Worm (Caenorhabditis elegans) whole organism, young adult: ENCODE results near the gene ncx-2.
A peak's percentile ranks its signal among the peaks of the same experiment; 100 is the strongest.

Experiments
- B0336.3 ChIP-seq: fragments of 200-800 bp; sonication (Bioruptor generic); IDR thresholded peaks from 2 replicates; pipeline ENCODE4 v1.3.6; 2022; ENCODE audit warnings: missing genetic modification characterization, missing compliant biosample characterization
- D2030.7 ChIP-seq: fragments of 200-800 bp; sonication (Bioruptor generic); IDR thresholded peaks from 2 replicates; pipeline ENCODE4 v1.3.6; 2022; ENCODE audit warnings: missing genetic modification reagents, missing genetic modification characterization, missing compliant biosample characterization
- F23B12.7 ChIP-seq: sonication (generic microtip); optimal IDR thresholded peaks from 2 replicates; lab custom pipeline; 2017; ENCODE audit warnings: missing genetic modification characterization, mild to moderate bottlenecking, missing compliant biosample characterization, antibody characterized with exemption, moderate library complexity; ENCODE audit not compliant: insufficient read depth
- F33H1.4 ChIP-seq: fragments of 200-800 bp; sonication (Bioruptor generic); IDR thresholded peaks from 2 replicates; pipeline ENCODE4 v1.3.6; 2022; ENCODE audit warnings: missing genetic modification reagents, missing genetic modification characterization, missing compliant biosample characterization
- F37B4.10 ChIP-seq: fragments of 200-800 bp; sonication (Bioruptor generic); IDR thresholded peaks from 2 replicates; pipeline ENCODE4 v1.3.6; 2022; ENCODE audit warnings: missing genetic modification characterization, missing compliant biosample characterization
- F52B5.7 ChIP-seq: sonication (generic microtip); optimal IDR thresholded peaks from 2 replicates; lab custom pipeline; 2016; ENCODE audit warnings: mild to moderate bottlenecking, missing genetic modification characterization, missing compliant biosample characterization
- F57A8.1 ChIP-seq: fragments of 200-800 bp; sonication (Bioruptor generic); optimal IDR thresholded peaks from 2 replicates; lab custom pipeline; 2018; ENCODE audit warnings: mild to moderate bottlenecking, missing genetic modification characterization, moderate library complexity, missing compliant biosample characterization
- K12H6.12 ChIP-seq: fragments of 200-800 bp; sonication (Bioruptor generic); optimal IDR thresholded peaks from 2 replicates; lab custom pipeline; 2018; ENCODE audit warnings: mild to moderate bottlenecking, missing genetic modification characterization, missing compliant biosample characterization
- Y53G8AR.9 ChIP-seq: fragments of 200-800 bp; sonication (Bioruptor generic); conservative IDR thresholded peaks from 2 replicates; pipeline ENCODE4 v1.3.6; 2022; ENCODE audit warnings: missing genetic modification reagents, missing genetic modification characterization, missing compliant biosample characterization
- Y79H2A.3 ChIP-seq: fragments of 200-800 bp; sonication (Bioruptor generic); conservative IDR thresholded peaks from 2 replicates; pipeline ENCODE4 v1.3.6; 2022; ENCODE audit warnings: missing genetic modification reagents, missing genetic modification characterization, missing compliant biosample characterization
- aptf-3 ChIP-seq: fragments of 200-800 bp; sonication (Bioruptor generic); IDR thresholded peaks from 2 replicates; pipeline ENCODE4 v1.3.6; 2022; ENCODE audit warnings: missing genetic modification characterization, missing compliant biosample characterization
- attf-3 ChIP-seq: fragments of 200-800 bp; sonication (Bioruptor generic); conservative IDR thresholded peaks from 2 replicates; pipeline ENCODE4 v1.3.6; 2022; ENCODE audit warnings: missing genetic modification reagents, missing genetic modification characterization, missing compliant biosample characterization
- attf-5 ChIP-seq: fragments of 200-800 bp; sonication (Bioruptor generic); optimal IDR thresholded peaks from 2 replicates; lab custom pipeline; 2018; ENCODE audit warnings: mild to moderate bottlenecking, missing genetic modification characterization, missing compliant biosample characterization
- attf-6 ChIP-seq: fragments of 200-800 bp; sonication (Bioruptor generic); IDR thresholded peaks from 2 replicates; pipeline ENCODE4 v1.3.6; 2022; ENCODE audit warnings: missing genetic modification reagents, missing genetic modification characterization, missing compliant biosample characterization
- cebp-1 ChIP-seq, 2 experiments: fragments of 200-800 bp in 1 of 2; sonication (Bioruptor generic) in 1 of 2; sonication (generic microtip) in 1 of 2; IDR thresholded peaks in 1 of 2; optimal IDR thresholded peaks in 1 of 2; 2 replicates each; pipeline versions ENCODE4 v1.3.6 to Lab custom; 2017 to 2022; ENCODE audit warnings: missing compliant biosample characterization in 2 of 2, missing genetic modification characterization in 2 of 2, mild to moderate bottlenecking in 1 of 2, missing genetic modification reagents in 1 of 2, moderate library complexity in 1 of 2
- cebp-2 ChIP-seq: fragments of 200-800 bp; sonication (Bioruptor generic); IDR thresholded peaks from 2 replicates; pipeline ENCODE4 v1.3.6; 2022; ENCODE audit warnings: missing genetic modification characterization, missing compliant biosample characterization
- ceh-91 ChIP-seq: fragments of 200-800 bp; sonication (Bioruptor generic); IDR thresholded peaks from 2 replicates; pipeline ENCODE4 v1.3.6; 2022; ENCODE audit warnings: missing genetic modification reagents, missing genetic modification characterization, missing compliant biosample characterization
- chd-7 ChIP-seq: sonication (generic microtip); optimal IDR thresholded peaks from 2 replicates; lab custom pipeline; 2016; ENCODE audit warnings: mild to moderate bottlenecking, missing genetic modification characterization, moderate library complexity, missing compliant biosample characterization
- dox-1 ChIP-seq: fragments of 200-800 bp; sonication (Bioruptor generic); IDR thresholded peaks from 2 replicates; pipeline ENCODE4 v1.3.6; 2022; ENCODE audit warnings: missing genetic modification reagents, missing genetic modification characterization, missing compliant biosample characterization
- egl-44 ChIP-seq: fragments of 200-800 bp; sonication (Bioruptor generic); IDR thresholded peaks from 2 replicates; pipeline ENCODE4 v1.3.6; 2022; ENCODE audit warnings: missing genetic modification reagents, missing genetic modification characterization, missing compliant biosample characterization
- hlh-26 ChIP-seq: fragments of 200-800 bp; sonication (Bioruptor generic); conservative IDR thresholded peaks from 2 replicates; pipeline ENCODE4 v1.3.6; 2022; ENCODE audit warnings: missing genetic modification reagents, missing genetic modification characterization, missing compliant biosample characterization
- hmg-20 ChIP-seq: fragments of 200-800 bp; sonication (Bioruptor generic); IDR thresholded peaks from 2 replicates; pipeline ENCODE4 v1.3.6; 2022; ENCODE audit warnings: missing genetic modification reagents, missing genetic modification characterization, missing compliant biosample characterization
- let-526 ChIP-seq: fragments of 200-800 bp; sonication (Bioruptor generic); IDR thresholded peaks from 2 replicates; pipeline ENCODE4 v1.3.6; 2022; ENCODE audit warnings: missing genetic modification reagents, missing genetic modification characterization, missing compliant biosample characterization
- let-607 ChIP-seq, 2 experiments: fragments of 200-800 bp in 1 of 2; sonication (Bioruptor generic) in 1 of 2; sonication (generic microtip) in 1 of 2; optimal IDR thresholded peaks; 2 replicates each; lab custom pipeline; 2016 to 2018; ENCODE audit warnings: mild to moderate bottlenecking in 2 of 2, missing compliant biosample characterization in 2 of 2, missing genetic modification characterization in 2 of 2, moderate library complexity in 2 of 2, missing genotype in 1 of 2
- lin-35 ChIP-seq, 3 experiments: fragments of 150-350 bp in 2 of 3; sonication (generic microtip) in 1 of 3; optimal IDR thresholded peaks; 2 replicates each; lab custom pipeline; 2014 to 2018; ENCODE audit warnings: missing biosample characterization in 3 of 3, missing genetic modification characterization in 3 of 3, missing genetic modification reagents in 3 of 3
- lin-40 ChIP-seq: sonication (generic microtip); optimal IDR thresholded peaks from 2 replicates; lab custom pipeline; 2016; ENCODE audit warnings: missing genetic modification characterization, mild to moderate bottlenecking, missing compliant biosample characterization, missing genotype, missing genetic modification reagents
- lin-54 ChIP-seq: fragments of 200-800 bp; sonication (Bioruptor generic); optimal IDR thresholded peaks from 2 replicates; lab custom pipeline; 2018; ENCODE audit warnings: mild to moderate bottlenecking, missing genetic modification characterization, missing compliant biosample characterization
- lsl-1 ChIP-seq: fragments of 200-800 bp; sonication (Bioruptor generic); optimal IDR thresholded peaks from 2 replicates; lab custom pipeline; 2018; ENCODE audit warnings: mild to moderate bottlenecking, missing genetic modification characterization, moderate library complexity, missing compliant biosample characterization
- lsy-27 ChIP-seq: sonication (generic microtip); optimal IDR thresholded peaks from 2 replicates; lab custom pipeline; 2017; ENCODE audit warnings: missing genetic modification characterization, mild to moderate bottlenecking, missing compliant biosample characterization, antibody characterized with exemption, missing genotype, borderline replicate concordance; ENCODE audit not compliant: insufficient read depth
- madf-3 ChIP-seq: fragments of 200-800 bp; sonication (Bioruptor generic); IDR thresholded peaks from 2 replicates; pipeline ENCODE4 v1.3.6; 2022; ENCODE audit warnings: missing genetic modification reagents, missing genetic modification characterization, missing compliant biosample characterization
- madf-6 ChIP-seq: fragments of 200-800 bp; sonication (Bioruptor generic); IDR thresholded peaks from 2 replicates; pipeline ENCODE4 v1.3.6; 2022; ENCODE audit warnings: missing genetic modification reagents, missing genetic modification characterization, missing compliant biosample characterization
- mcd-1 ChIP-seq: fragments of 200-800 bp; sonication (Bioruptor generic); IDR thresholded peaks from 2 replicates; pipeline ENCODE4 v1.3.6; 2022; ENCODE audit warnings: missing genetic modification reagents, missing genetic modification characterization, missing compliant biosample characterization
- nfyb-1 ChIP-seq: fragments of 200-800 bp; sonication (Bioruptor generic); IDR thresholded peaks from 2 replicates; pipeline ENCODE4 v1.3.6; 2022; ENCODE audit warnings: missing genetic modification reagents, missing genetic modification characterization, missing compliant biosample characterization
- nhr-80 ChIP-seq: sonication (generic microtip); optimal IDR thresholded peaks from 2 replicates; lab custom pipeline; 2016; ENCODE audit warnings: missing genetic modification characterization, missing compliant biosample characterization
- snpc-1.3 ChIP-seq: sonication (generic microtip); optimal IDR thresholded peaks from 2 replicates; lab custom pipeline; 2017; ENCODE audit warnings: missing genetic modification characterization, mild to moderate bottlenecking, missing compliant biosample characterization, antibody characterized with exemption, moderate library complexity, missing genotype, missing genetic modification reagents; ENCODE audit not compliant: insufficient read depth
- snpc-3.4 ChIP-seq: sonication (generic microtip); optimal IDR thresholded peaks from 2 replicates; lab custom pipeline; 2017; ENCODE audit warnings: missing genetic modification characterization, mild to moderate bottlenecking, missing compliant biosample characterization, antibody characterized with exemption, moderate library complexity, missing genotype, missing genetic modification reagents
- tbx-9 ChIP-seq: sonication (generic microtip); optimal IDR thresholded peaks from 2 replicates; lab custom pipeline; 2016; ENCODE audit warnings: borderline replicate concordance, missing genetic modification characterization, inconsistent platforms, missing compliant biosample characterization
- tlf-1 ChIP-seq: fragments of 200-800 bp; sonication (Bioruptor generic); optimal IDR thresholded peaks from 2 replicates; lab custom pipeline; 2018; ENCODE audit warnings: mild to moderate bottlenecking, missing genetic modification characterization, missing compliant biosample characterization
- unc-130 ChIP-seq: sonication (generic microtip); optimal IDR thresholded peaks from 2 replicates; lab custom pipeline; 2016; ENCODE audit warnings: missing genetic modification reagents, missing genetic modification characterization, missing compliant biosample characterization
- zim-3 ChIP-seq: sonication (generic microtip); optimal IDR thresholded peaks from 2 replicates; lab custom pipeline; 2017; ENCODE audit warnings: mild to moderate bottlenecking, missing genetic modification characterization, moderate library complexity, missing compliant biosample characterization
- ztf-18 ChIP-seq: sonication (generic microtip); optimal IDR thresholded peaks from 2 replicates; lab custom pipeline; 2016; ENCODE audit warnings: missing genotype, mild to moderate bottlenecking, missing genetic modification characterization, missing compliant biosample characterization
- ztf-26 ChIP-seq: sonication (generic microtip); optimal IDR thresholded peaks from 2 replicates; lab custom pipeline; 2017; ENCODE audit warnings: missing genetic modification characterization, missing compliant biosample characterization
- ztf-3 ChIP-seq: fragments of 200-800 bp; sonication (Bioruptor generic); optimal IDR thresholded peaks from 2 replicates; lab custom pipeline; 2018; ENCODE audit warnings: mild to moderate bottlenecking, missing genetic modification characterization, missing compliant biosample characterization

ncx-2 gene

DNA sequence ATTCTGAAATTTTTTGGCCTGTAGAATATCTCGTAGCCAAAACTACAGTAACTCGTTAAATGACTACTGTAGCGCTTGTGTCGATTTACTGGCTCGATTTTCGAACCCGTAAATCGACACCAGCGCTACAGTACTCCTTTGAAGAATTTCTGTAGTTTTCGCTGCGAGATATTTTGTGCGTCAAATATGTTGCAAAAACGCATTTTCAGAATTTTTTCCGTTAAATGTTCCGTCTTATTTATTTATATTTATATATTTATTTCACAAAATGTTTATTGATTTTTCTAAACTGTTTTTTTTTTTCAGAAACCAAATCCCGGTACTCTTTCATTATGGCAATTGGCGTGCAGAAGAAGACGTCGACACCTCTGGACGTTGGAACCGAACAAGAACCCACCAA lies 29.7 kb upstream of the ncx-2 start, which contains the start of gene natc-2:
natc-2 (plus strand) TSS at position 301 of the 400 bp plus-strand sequence.
- no peak for TF ChIP-seq snpc-1.3 (tag; lab: Kevin White, UChicago)
- TF ChIP-seq lsl-1: peak; percentile 24

DNA sequence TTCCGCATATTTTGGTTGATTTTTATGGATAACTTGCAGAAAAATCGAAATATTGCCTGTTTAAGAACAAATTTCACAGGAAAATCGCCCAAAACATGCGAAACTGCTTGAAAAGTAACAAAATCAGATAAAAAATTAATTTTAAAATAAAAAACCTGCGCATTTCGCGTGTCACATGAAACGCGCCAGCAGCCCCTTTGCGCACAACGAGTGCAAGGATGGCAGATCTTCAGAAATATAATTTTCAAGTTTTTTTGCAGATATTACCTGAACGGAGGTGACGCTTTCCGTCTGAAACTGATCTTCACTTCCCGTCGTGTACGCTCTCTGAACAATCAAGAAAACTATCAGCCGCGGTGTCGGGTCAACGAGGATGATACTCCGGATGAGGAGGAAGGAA lies 28.5 kb upstream of the ncx-2 start:
- TF ChIP-seq nhr-80 (tag; lab: Kevin White, UChicago) (peak; percentile 8), D2030.7 (GFP tag; lab: Robert Waterston, UW) (0 out of 2 replicates have a peak, but pooled peaks have one; percentile 16), madf-3 (0 out of 2 replicates have a peak, but pooled peaks have one; percentile 61), cebp-2 (GFP tag; lab: Robert Waterston, UW) (no peak), ztf-3 (GFP tag; lab: Kevin White, UChicago) (no peak), ceh-91 (GFP tag; lab: Robert Waterston, UW) (no peak), F57A8.1 (GFP tag; lab: Kevin White, UChicago) (no peak), lsl-1 (peak; percentile 15), lin-40 (no peak), K12H6.12 (tag; lab: Kevin White, UChicago) (no peak), attf-6 (GFP tag; lab: Robert Waterston, UW) (no peak), Y53G8AR.9 (GFP tag; lab: Robert Waterston, UW) (0 out of 2 replicates have a peak, but pooled peaks have one; percentile 46), ztf-18 (tag; lab: Kevin White, UChicago) (peak; percentile 92), mcd-1 (GFP tag; lab: Robert Waterston, UW) (peak; percentile 77), unc-130 (GFP tag; lab: Kevin White, UChicago) (no peak), nfyb-1 (GFP tag; lab: Robert Waterston, UW) (peak; percentile 16; the same call in 1 of the 2 replicates), F23B12.7 (tag; lab: Kevin White, UChicago) (peak; percentile 9), let-526 (GFP tag; lab: Robert Waterston, UW) (no peak), F37B4.10 (no peak), F33H1.4 (GFP tag; lab: Robert Waterston, UW) (peak; percentile 19; the same call in 1 of the 2 replicates), cebp-1 (GFP tag; IDR thresholded peaks at IDR 0.05; lab: Robert Waterston, UW) (no peak), cebp-1 (tag; optimal IDR thresholded peaks at IDR 0.05; lab: Kevin White, UChicago) (peak; percentile 36), chd-7 (tag; lab: Kevin White, UChicago) (no peak), madf-6 (GFP tag; lab: Robert Waterston, UW) (peak; percentile 31; the same call in 1 of the 2 replicates), zim-3 (tag; lab: Kevin White, UChicago) (no peak), dox-1 (GFP tag; lab: Robert Waterston, UW) (peak; percentile 72), lin-54 (GFP tag; lab: Kevin White, UChicago) (peak; percentile 44), snpc-3.4 (tag; lab: Kevin White, UChicago) (peak; percentile 45), attf-5 (GFP tag; lab: Kevin White, UChicago) (no peak), lin-35 (GFP tag; optimal IDR thresholded peaks at IDR 0.05; lab: Kevin White, UChicago) (peak in 2 of 3 experiments; percentile 22 to 47), Y79H2A.3 (GFP tag; lab: Robert Waterston, UW) (no peak)

DNA sequence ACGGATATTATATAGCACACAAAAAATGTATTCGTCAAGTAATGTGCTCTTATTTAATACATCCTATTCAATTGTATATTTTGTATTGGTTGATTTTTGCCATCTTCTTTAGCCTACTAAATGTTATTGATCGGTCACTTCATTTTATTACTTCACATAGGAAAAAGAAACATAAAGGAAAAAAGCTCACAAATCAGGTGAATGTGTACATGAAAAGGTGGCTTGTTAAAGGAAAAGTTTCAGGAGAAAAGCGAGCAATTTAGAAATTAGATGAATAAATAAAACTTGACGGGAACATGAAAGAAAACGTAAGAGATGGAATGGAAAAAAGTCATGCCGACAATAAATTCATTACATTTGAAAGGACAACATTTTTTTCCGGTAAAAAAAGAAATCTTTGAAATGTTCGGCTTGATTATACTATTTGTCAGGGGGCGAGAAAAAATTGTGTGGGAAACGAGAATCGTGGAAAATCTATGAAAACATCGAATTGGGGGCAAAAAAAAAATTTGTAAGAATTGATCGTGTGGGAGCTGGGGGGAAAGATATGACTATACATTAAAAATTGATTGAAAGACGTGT lies 28.0 kb upstream of the ncx-2 start:
- TF ChIP-seq lsy-27 (tag; lab: Kevin White, UChicago) (no peak), snpc-1.3 (tag; lab: Kevin White, UChicago) (peak; percentile 54), tlf-1 (GFP tag; lab: Kevin White, UChicago) (peak; percentile 5), hmg-20 (GFP tag; lab: Robert Waterston, UW) (no peak), egl-44 (GFP tag; lab: Robert Waterston, UW) (no peak), zim-3 (tag; lab: Kevin White, UChicago) (no peak), tbx-9 (tag; lab: Kevin White, UChicago) (no peak), snpc-3.4 (tag; lab: Kevin White, UChicago) (no peak), B0336.3 (0 out of 2 replicates have a peak, but pooled peaks have one; percentile 34), hlh-26 (GFP tag; lab: Robert Waterston, UW) (no peak), nfyb-1 (GFP tag; lab: Robert Waterston, UW) (no peak), attf-3 (GFP tag; lab: Robert Waterston, UW) (no peak), aptf-3 (GFP tag; lab: Robert Waterston, UW) (no peak), ztf-26 (tag; lab: Kevin White, UChicago) (no peak), cebp-2 (GFP tag; lab: Robert Waterston, UW) (no peak), let-607 (tag; optimal IDR thresholded peaks at IDR 0.05; lab: Kevin White, UChicago) (no peak), F52B5.7 (peak; percentile 41)
